Fruit fly (Drosophila melanogaster) whole organism, wandering third instar larva: ENCODE results near the gene Prosbeta3.

Experiments
- Abd-B ChIP-seq: fragments of >200 bp; optimal IDR thresholded peaks from 2 replicates; lab custom pipeline; 2017; ENCODE audit warnings: missing biosample characterization, missing genetic modification characterization
- CG32264 ChIP-seq: fragments of 200-800 bp; sonication (Bioruptor generic); optimal IDR thresholded peaks from 2 replicates; lab custom pipeline; 2016; ENCODE audit warnings: missing biosample characterization, missing genetic modification characterization
- CG9705 ChIP-seq: fragments of 200-800 bp; sonication (Bioruptor generic); optimal IDR thresholded peaks from 2 replicates; lab custom pipeline; 2018; ENCODE audit warnings: missing biosample characterization, mild to moderate bottlenecking, missing genetic modification characterization
- Dfd ChIP-seq: fragments of >200 bp; optimal IDR thresholded peaks from 2 replicates; lab custom pipeline; 2017; ENCODE audit warnings: missing biosample characterization, missing genetic modification characterization
- Dif ChIP-seq: fragments of 200-275, 200-300 bp; sonication (Bioruptor generic); optimal IDR thresholded peaks from 2 replicates; lab custom pipeline; 2018; ENCODE audit warnings: missing biosample characterization, missing genetic modification characterization; ENCODE audit not compliant: partially characterized antibody
- HLH106 ChIP-seq: fragments of 200-800 bp; optimal IDR thresholded peaks from 3 replicates; lab custom pipeline; 2019; ENCODE audit warnings: missing biosample characterization, mild to moderate bottlenecking, missing genetic modification characterization, moderate library complexity
- Hnf4 ChIP-seq: fragments of 200-800 bp; sonication (Bioruptor generic); optimal IDR thresholded peaks from 2 replicates; lab custom pipeline; 2016; ENCODE audit warnings: missing biosample characterization, mild to moderate bottlenecking, missing genetic modification characterization
- Hr78 ChIP-seq: fragments of >200 bp; optimal IDR thresholded peaks from 2 replicates; lab custom pipeline; 2017; ENCODE audit warnings: missing biosample characterization, missing genetic modification characterization
- Hr83 ChIP-seq: fragments of 200-300 bp; sonication (Bioruptor generic); optimal IDR thresholded peaks from 2 replicates; lab custom pipeline; 2016; ENCODE audit warnings: missing biosample characterization, mild to moderate bottlenecking, missing genetic modification characterization, moderate library complexity; ENCODE audit not compliant: poor library complexity, severe bottlenecking
- Jra ChIP-seq: sonication (Bioruptor generic); optimal IDR thresholded peaks from 2 replicates; lab custom pipeline; 2016; ENCODE audit warnings: missing biosample characterization, missing genetic modification characterization
- Mio ChIP-seq: sonication (Bioruptor generic); optimal IDR thresholded peaks from 2 replicates; lab custom pipeline; 2016; ENCODE audit warnings: missing biosample characterization, missing genetic modification characterization
- Myc ChIP-seq: fragments of >200 bp; optimal IDR thresholded peaks from 2 replicates; lab custom pipeline; 2017
- N ChIP-seq: fragments of >200 bp; optimal IDR thresholded peaks from 2 replicates; lab custom pipeline; 2018; ENCODE audit warnings: missing biosample characterization, missing external identifiers, missing genetic modification characterization
- OdsH ChIP-seq: fragments of 200-800 bp; sonication (Bioruptor generic); optimal IDR thresholded peaks from 2 replicates; lab custom pipeline; 2016; ENCODE audit warnings: missing biosample characterization, mild to moderate bottlenecking, missing genetic modification characterization
- Sp1 ChIP-seq: fragments of 200-800 bp; sonication (Bioruptor generic); optimal IDR thresholded peaks from 3 replicates; lab custom pipeline; 2019; ENCODE audit warnings: missing biosample characterization, mild to moderate bottlenecking, missing genetic modification characterization, moderate library complexity
- Vsx2 ChIP-seq: fragments of 200-300, 225-300 bp; sonication (Bioruptor generic); optimal IDR thresholded peaks from 2 replicates; lab custom pipeline; 2018; ENCODE audit warnings: missing biosample characterization, missing genetic modification characterization; ENCODE audit not compliant: partially characterized antibody
- brk ChIP-seq: fragments of 200-800 bp; sonication (Bioruptor generic); optimal IDR thresholded peaks from 2 replicates; lab custom pipeline; 2016; ENCODE audit warnings: missing biosample characterization, mild to moderate bottlenecking, missing genetic modification characterization
- dmrt93B ChIP-seq: fragments of 200-800 bp; sonication (Bioruptor generic); optimal IDR thresholded peaks from 2 replicates; lab custom pipeline; 2018; ENCODE audit warnings: missing biosample characterization, mild to moderate bottlenecking, missing genetic modification characterization
- ey ChIP-seq: fragments of 200-800 bp; sonication (Bioruptor generic); optimal IDR thresholded peaks from 2 replicates; lab custom pipeline; 2016; ENCODE audit warnings: missing biosample characterization, missing genetic modification characterization
- foxo ChIP-seq, 2 experiments: fragments of 200-800 bp; sonication (Bioruptor generic); optimal IDR thresholded peaks; 2 replicates in 1 of 2; 3 replicates in 1 of 2; lab custom pipeline; 2016 to 2017; ENCODE audit warnings: missing biosample characterization in 2 of 2, missing genetic modification characterization in 2 of 2
- fru ChIP-seq: fragments of 200-800 bp; sonication (Bioruptor generic); optimal IDR thresholded peaks from 3 replicates; lab custom pipeline; 2016; ENCODE audit warnings: missing biosample characterization, mild to moderate bottlenecking, missing genetic modification characterization
- h ChIP-seq: fragments of 200-800 bp; sonication (Bioruptor generic); optimal IDR thresholded peaks from 3 replicates; lab custom pipeline; 2016; ENCODE audit warnings: missing biosample characterization, mild to moderate bottlenecking, missing genetic modification characterization
- lola ChIP-seq: fragments of >200 bp; optimal IDR thresholded peaks from 2 replicates; lab custom pipeline; 2017; ENCODE audit warnings: missing biosample characterization, missing genetic modification characterization
- pan ChIP-seq: fragments of >200 bp; optimal IDR thresholded peaks from 2 replicates; lab custom pipeline; 2017
- psq ChIP-seq: fragments of 200-800 bp; sonication (Bioruptor generic); optimal IDR thresholded peaks from 3 replicates; lab custom pipeline; 2017; ENCODE audit warnings: missing biosample characterization, mild to moderate bottlenecking, missing genetic modification characterization, moderate library complexity
- rgr ChIP-seq: fragments of 200-800 bp; sonication (Bioruptor generic); optimal IDR thresholded peaks from 3 replicates; lab custom pipeline; 2016; ENCODE audit warnings: missing biosample characterization, mild to moderate bottlenecking, missing genetic modification characterization
- sage ChIP-seq: fragments of 200-800 bp; sonication (Bioruptor generic); optimal IDR thresholded peaks from 2 replicates; lab custom pipeline; 2016; ENCODE audit warnings: missing biosample characterization, mild to moderate bottlenecking, missing genetic modification characterization
- sv ChIP-seq: fragments of 200-800 bp; sonication (Bioruptor generic); optimal IDR thresholded peaks from 3 replicates; lab custom pipeline; 2016; ENCODE audit warnings: missing biosample characterization, missing genetic modification characterization
- tai ChIP-seq: sonication (Bioruptor generic); optimal IDR thresholded peaks from 2 replicates; lab custom pipeline; 2016; ENCODE audit warnings: missing biosample characterization, missing genetic modification characterization
- woc ChIP-seq: sonication (Bioruptor generic); optimal IDR thresholded peaks from 2 replicates; lab custom pipeline; 2016; ENCODE audit warnings: missing biosample characterization, mild to moderate bottlenecking, missing genetic modification characterization

Gene Prosbeta3

dm6 chr3R:9047561-9048465, 41.8 kb upstream of the Prosbeta3 start, which contains the start of gene Rel (continued):
- TF ChIP-seq N (GFP tag; lab: Kevin White, UChicago) (no peak), pan (lab: Kevin White, UChicago) (no peak), Hr83 (GFP tag; lab: Kevin White, UChicago) (peak; percentile 27)

dm6 chr3R:9046954-9047353, 40.9 kb upstream of the Prosbeta3 start:
- TF ChIP-seq psq (GFP tag; lab: Kevin White, UChicago) = no peak
- TF ChIP-seq dmrt93B (GFP tag; lab: Kevin White, UChicago) = no peak
- TF ChIP-seq lola (GFP tag; lab: Kevin White, UChicago) = no peak
- no peak for TF ChIP-seq Dfd
- no peak for TF ChIP-seq woc (GFP tag; lab: Kevin White, UChicago)
- TF ChIP-seq Hnf4 = no peak
- TF ChIP-seq OdsH = no peak
- no peak for TF ChIP-seq Vsx2 (GFP tag; lab: Kevin White, UChicago)

- no peak for TF ChIP-seq sage (GFP tag; lab: Kevin White, UChicago)
- no peak for TF ChIP-seq CG32264
- no peak for TF ChIP-seq tai (GFP tag; lab: Kevin White, UChicago)
- no peak for TF ChIP-seq Hr83 (GFP tag; lab: Kevin White, UChicago)
- TF ChIP-seq Myc = no peak
- no peak for TF ChIP-seq h (GFP tag; lab: Kevin White, UChicago)
- no peak for TF ChIP-seq Sp1 (GFP tag; lab: Kevin White, UChicago)
- TF ChIP-seq brk = no peak
- TF ChIP-seq sv (GFP tag; lab: Kevin White, UChicago) = no peak
- TF ChIP-seq foxo (GFP tag; optimal IDR thresholded peaks at IDR 0.05; lab: Kevin White, UChicago) = no peak
- TF ChIP-seq, all 38 proteins: peak for 0
These were observed 39.7 kb upstream of the Prosbeta3 start for dm6 chr3R:9045733-9046132.

- TF ChIP-seq h (GFP tag; lab: Kevin White, UChicago) = peak; percentile 52
- TF ChIP-seq rgr (GFP tag; lab: Kevin White, UChicago) = no peak
These were observed 37.6 kb upstream of the Prosbeta3 start for dm6 chr3R:9043610-9044009.

- TF ChIP-seq rgr (GFP tag; lab: Kevin White, UChicago) (peak; percentile 34), Mio (GFP tag; lab: Kevin White, UChicago) (no peak), CG32264 (no peak), Abd-B (GFP tag; lab: Kevin White, UChicago) (no peak), CG9705 (GFP tag; lab: Kevin White, UChicago) (peak; percentile 10), psq (GFP tag; lab: Kevin White, UChicago) (peak; percentile 9), dmrt93B (GFP tag; lab: Kevin White, UChicago) (no peak), Jra (no peak), h (GFP tag; lab: Kevin White, UChicago) (peak; percentile 38), Hnf4 (no peak), Myc (no peak), OdsH (no peak), lola (GFP tag; lab: Kevin White, UChicago) (no peak), woc (GFP tag; lab: Kevin White, UChicago) (peak; percentile 44), foxo (GFP tag; optimal IDR thresholded peaks at IDR 0.05; lab: Kevin White, UChicago) (no peak), ey (no peak), fru (GFP tag; lab: Kevin White, UChicago) (no peak), Dif (GFP tag; lab: Kevin White, UChicago) (no peak), tai (GFP tag; lab: Kevin White, UChicago) (no peak), Sp1 (GFP tag; lab: Kevin White, UChicago) (peak; percentile 25), Hr78 (GFP tag; lab: Kevin White, UChicago) (no peak), sage (GFP tag; lab: Kevin White, UChicago) (no peak), Dfd (no peak), HLH106 (tag; lab: Kevin White, UChicago) (peak; percentile 36)
These were observed 33.4 kb upstream of the Prosbeta3 start, which contains the start of gene neur for dm6 chr3R:9039448-9039847. Gene neur, minus strand, starts transcription at chr3R:9039471.
